Worm (Caenorhabditis elegans) whole organism, L4/young adult: ENCODE data around the gene B0250.18.

Experiments used
- W03F9.2 ChIP-seq: fragments of 150-350 bp; optimal IDR thresholded peaks from 2 replicates; lab custom pipeline; 2014; ENCODE audit warnings: missing biosample characterization, missing genetic modification characterization
- dao-5 ChIP-seq: sonication (generic microtip); optimal IDR thresholded peaks from 2 replicates; lab custom pipeline; 2016; ENCODE audit warnings: missing genotype, missing genetic modification characterization, moderate library complexity, missing compliant biosample characterization
- him-1 ChIP-seq: sonication (generic microtip); optimal IDR thresholded peaks from 2 replicates; lab custom pipeline; 2016; ENCODE audit warnings: missing genotype, missing genetic modification reagents, missing genetic modification characterization, missing compliant biosample characterization

ce11 chrV:20500405-20500804 is 39.7 kb upstream of the B0250.18 start, which contains the start of gene dct-14:
- no peak for TF ChIP-seq him-1 (tag; lab: Kevin White, UChicago)
- TF ChIP-seq W03F9.2 (tag; lab: Kevin White, UChicago): no peak
- TF ChIP-seq dao-5: no peak
